Worm (Caenorhabditis elegans): Measurements from ENCODE around the gene tbc-6.

DNA sequence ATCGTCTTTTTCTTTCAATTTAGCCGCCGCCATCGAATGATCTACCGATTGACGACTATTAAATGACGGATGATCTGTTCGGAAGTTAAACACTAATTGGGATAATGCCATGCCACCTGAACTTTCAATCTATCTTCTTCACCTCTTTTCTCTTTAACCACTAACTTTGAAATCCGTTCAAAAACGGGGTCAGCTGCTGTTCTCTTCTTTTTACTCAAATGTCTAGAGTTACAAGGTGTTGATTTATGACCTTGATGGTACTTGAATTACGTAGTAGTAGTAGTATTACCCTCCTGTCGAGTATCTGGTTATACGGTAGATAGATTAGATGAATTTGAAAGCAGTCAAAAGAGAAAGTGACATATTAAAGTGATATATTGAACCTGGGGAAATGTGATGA, 26.8 kb upstream of the tbc-6 start:
- no peak for TF ChIP-seq cog-1 (tag; optimal IDR thresholded peaks at IDR 0.05)
- no peak for TF ChIP-seq flt-1 (GFP tag; IDR thresholded peaks at IDR 0.05)
- no peak for TF ChIP-seq ref-1 (GFP tag; conservative IDR thresholded peaks at IDR 0.05)
- TF ChIP-seq tab-1 (GFP tag; IDR thresholded peaks at IDR 0.05) = no peak
- no peak for TF ChIP-seq ztf-29 (GFP tag; IDR thresholded peaks at IDR 0.05)
- TF ChIP-seq T22C8.4 (GFP tag; IDR thresholded peaks at IDR 0.05) = no peak
- TF ChIP-seq ztf-23 (GFP tag; IDR thresholded peaks at IDR 0.05) = no peak

All from whole organism, midembryonic.